Worm (Caenorhabditis elegans) whole organism, young adult: Measurements from ENCODE around the gene F59A6.2.

ENCODE experiments used
- B0019.2 ChIP-seq: fragments of 200-800 bp; sonication (Bioruptor generic); conservative IDR thresholded peaks from 2 replicates; pipeline ENCODE4 v1.3.6; 2022; ENCODE audit warnings: missing genetic modification reagents, missing genetic modification characterization, missing compliant biosample characterization
- C17E4.6 ChIP-seq: fragments of 200-800 bp; sonication (Bioruptor generic); IDR thresholded peaks from 2 replicates; pipeline ENCODE4 v1.3.6; 2022; ENCODE audit warnings: missing genetic modification reagents, missing genetic modification characterization, missing compliant biosample characterization
- D2030.7 ChIP-seq: fragments of 200-800 bp; sonication (Bioruptor generic); IDR thresholded peaks from 2 replicates; pipeline ENCODE4 v1.3.6; 2022; ENCODE audit warnings: missing genetic modification reagents, missing genetic modification characterization, missing compliant biosample characterization
- F10E7.11 ChIP-seq: sonication (generic microtip); optimal IDR thresholded peaks from 2 replicates; lab custom pipeline; 2017; ENCODE audit warnings: mild to moderate bottlenecking, missing genetic modification characterization, moderate library complexity, missing compliant biosample characterization
- F23B12.7 ChIP-seq: sonication (generic microtip); optimal IDR thresholded peaks from 2 replicates; lab custom pipeline; 2017; ENCODE audit warnings: missing genetic modification characterization, mild to moderate bottlenecking, missing compliant biosample characterization, antibody characterized with exemption, moderate library complexity; ENCODE audit not compliant: insufficient read depth
- F57C9.4 ChIP-seq: sonication (generic microtip); optimal IDR thresholded peaks from 2 replicates; lab custom pipeline; 2017; ENCODE audit warnings: mild to moderate bottlenecking, missing genetic modification characterization, missing compliant biosample characterization
- Y53F4B.3 ChIP-seq: fragments of 200-800 bp; sonication (Bioruptor generic); IDR thresholded peaks from 2 replicates; pipeline ENCODE4 v1.3.6; 2022; ENCODE audit warnings: missing genetic modification reagents, missing genetic modification characterization, missing compliant biosample characterization
- Y67H2A.10 ChIP-seq: fragments of 200-800 bp; sonication (Bioruptor generic); conservative IDR thresholded peaks from 2 replicates; pipeline ENCODE4 v1.3.6; 2022; ENCODE audit warnings: missing genetic modification reagents, missing genetic modification characterization, missing compliant biosample characterization
- akir-1 ChIP-seq: fragments of 200-800 bp; sonication (Bioruptor generic); optimal IDR thresholded peaks from 2 replicates; lab custom pipeline; 2018; ENCODE audit warnings: mild to moderate bottlenecking, missing genetic modification characterization, moderate library complexity, missing compliant biosample characterization
- aptf-3 ChIP-seq: fragments of 200-800 bp; sonication (Bioruptor generic); IDR thresholded peaks from 2 replicates; pipeline ENCODE4 v1.3.6; 2022; ENCODE audit warnings: missing genetic modification characterization, missing compliant biosample characterization
- attf-5 ChIP-seq: fragments of 200-800 bp; sonication (Bioruptor generic); optimal IDR thresholded peaks from 2 replicates; lab custom pipeline; 2018; ENCODE audit warnings: mild to moderate bottlenecking, missing genetic modification characterization, missing compliant biosample characterization
- cebp-1 ChIP-seq, 2 experiments: fragments of 200-800 bp in 1 of 2; sonication (Bioruptor generic) in 1 of 2; sonication (generic microtip) in 1 of 2; IDR thresholded peaks in 1 of 2; optimal IDR thresholded peaks in 1 of 2; 2 replicates each; pipeline versions ENCODE4 v1.3.6 to Lab custom; 2017 to 2022; ENCODE audit warnings: missing compliant biosample characterization in 2 of 2, missing genetic modification characterization in 2 of 2, mild to moderate bottlenecking in 1 of 2, missing genetic modification reagents in 1 of 2, moderate library complexity in 1 of 2
- ceh-79 ChIP-seq: sonication (generic microtip); optimal IDR thresholded peaks from 2 replicates; lab custom pipeline; 2017; ENCODE audit warnings: mild to moderate bottlenecking, missing genetic modification characterization, missing compliant biosample characterization
- dpff-1 ChIP-seq: sonication (generic microtip); optimal IDR thresholded peaks from 2 replicates; lab custom pipeline; 2017; ENCODE audit warnings: mild to moderate bottlenecking, missing genetic modification characterization, missing compliant biosample characterization
- dpl-1 ChIP-seq: fragments of 150-350 bp; optimal IDR thresholded peaks from 2 replicates; lab custom pipeline; 2014; ENCODE audit warnings: missing biosample characterization, missing genetic modification reagents, missing genetic modification characterization
- egl-44 ChIP-seq: fragments of 200-800 bp; sonication (Bioruptor generic); IDR thresholded peaks from 2 replicates; pipeline ENCODE4 v1.3.6; 2022; ENCODE audit warnings: missing genetic modification reagents, missing genetic modification characterization, missing compliant biosample characterization
- egrh-3 ChIP-seq: fragments of 200-800 bp; sonication (Bioruptor generic); IDR thresholded peaks from 2 replicates; pipeline ENCODE4 v1.3.6; 2022; ENCODE audit warnings: missing genetic modification reagents, missing genetic modification characterization, missing compliant biosample characterization
- ekl-4 ChIP-seq: fragments of 200-800 bp; sonication (Bioruptor generic); IDR thresholded peaks from 2 replicates; pipeline ENCODE4 v1.3.6; 2022; ENCODE audit warnings: missing genetic modification reagents, missing genetic modification characterization, missing compliant biosample characterization
- fkh-3 ChIP-seq: sonication (generic microtip); optimal IDR thresholded peaks from 2 replicates; lab custom pipeline; 2016; ENCODE audit warnings: mild to moderate bottlenecking, missing genetic modification characterization, missing compliant biosample characterization
- him-1 ChIP-seq: sonication (generic microtip); optimal IDR thresholded peaks from 2 replicates; lab custom pipeline; 2016; ENCODE audit warnings: missing genotype, missing genetic modification reagents, missing genetic modification characterization, missing compliant biosample characterization
- hmg-20 ChIP-seq: fragments of 200-800 bp; sonication (Bioruptor generic); IDR thresholded peaks from 2 replicates; pipeline ENCODE4 v1.3.6; 2022; ENCODE audit warnings: missing genetic modification reagents, missing genetic modification characterization, missing compliant biosample characterization
- hrde-1 ChIP-seq: sonication (generic microtip); optimal IDR thresholded peaks from 2 replicates; lab custom pipeline; 2016; ENCODE audit warnings: missing genetic modification characterization, mild to moderate bottlenecking, missing compliant biosample characterization, moderate library complexity, missing genotype, missing genetic modification reagents, borderline replicate concordance
- let-526 ChIP-seq: fragments of 200-800 bp; sonication (Bioruptor generic); IDR thresholded peaks from 2 replicates; pipeline ENCODE4 v1.3.6; 2022; ENCODE audit warnings: missing genetic modification reagents, missing genetic modification characterization, missing compliant biosample characterization
- lin-35 ChIP-seq, 3 experiments: fragments of 150-350 bp in 2 of 3; sonication (generic microtip) in 1 of 3; optimal IDR thresholded peaks; 2 replicates each; lab custom pipeline; 2014 to 2018; ENCODE audit warnings: missing biosample characterization in 3 of 3, missing genetic modification characterization in 3 of 3, missing genetic modification reagents in 3 of 3
- lsy-27 ChIP-seq: sonication (generic microtip); optimal IDR thresholded peaks from 2 replicates; lab custom pipeline; 2017; ENCODE audit warnings: missing genetic modification characterization, mild to moderate bottlenecking, missing compliant biosample characterization, antibody characterized with exemption, missing genotype, borderline replicate concordance; ENCODE audit not compliant: insufficient read depth
- mcd-1 ChIP-seq: fragments of 200-800 bp; sonication (Bioruptor generic); IDR thresholded peaks from 2 replicates; pipeline ENCODE4 v1.3.6; 2022; ENCODE audit warnings: missing genetic modification reagents, missing genetic modification characterization, missing compliant biosample characterization
- mes-4 ChIP-seq: sonication (generic microtip); optimal IDR thresholded peaks from 2 replicates; lab custom pipeline; 2016; ENCODE audit warnings: missing genotype, missing genetic modification characterization, missing compliant biosample characterization
- mxl-1 ChIP-seq: sonication (generic microtip); optimal IDR thresholded peaks from 2 replicates; lab custom pipeline; 2016; ENCODE audit warnings: missing genetic modification characterization, missing compliant biosample characterization
- nhr-120 ChIP-seq: fragments of 200-800 bp; sonication (Bioruptor generic); IDR thresholded peaks from 2 replicates; pipeline ENCODE4 v1.3.6; 2022; ENCODE audit warnings: missing genetic modification characterization, missing compliant biosample characterization
- nhr-179 ChIP-seq: sonication (generic microtip); optimal IDR thresholded peaks from 2 replicates; lab custom pipeline; 2016; ENCODE audit warnings: mild to moderate bottlenecking, missing genetic modification characterization, missing compliant biosample characterization
- nhr-80 ChIP-seq: sonication (generic microtip); optimal IDR thresholded peaks from 2 replicates; lab custom pipeline; 2016; ENCODE audit warnings: missing genetic modification characterization, missing compliant biosample characterization
- rcor-1 ChIP-seq: fragments of 200-800 bp; sonication (Bioruptor generic); IDR thresholded peaks from 2 replicates; pipeline ENCODE4 v1.3.6; 2022; ENCODE audit warnings: missing genetic modification reagents, missing genetic modification characterization, missing compliant biosample characterization
- rec-8 ChIP-seq, 2 experiments: sonication (generic microtip); optimal IDR thresholded peaks; 2 replicates each; lab custom pipeline; 2016; ENCODE audit warnings: mild to moderate bottlenecking in 2 of 2, missing genetic modification characterization in 2 of 2, missing genetic modification reagents in 2 of 2, missing genotype in 2 of 2, missing biosample characterization in 1 of 2, missing compliant biosample characterization in 1 of 2, moderate library complexity in 1 of 2
- rpc-1 ChIP-seq, 2 experiments: fragments of 150-350 bp in 1 of 2; sonication (generic microtip) in 1 of 2; optimal IDR thresholded peaks; 2 replicates each; lab custom pipeline; 2014 to 2018; ENCODE audit warnings: missing biosample characterization in 1 of 2, missing genetic modification characterization in 1 of 2, missing genetic modification reagents in 1 of 2, missing genotype in 1 of 2
- somi-1 ChIP-seq: fragments of 200-800 bp; sonication (Bioruptor generic); optimal IDR thresholded peaks from 2 replicates; lab custom pipeline; 2018; ENCODE audit warnings: mild to moderate bottlenecking, missing genetic modification characterization, missing compliant biosample characterization
- tbp1 ChIP-seq: fragments of 200-800 bp; sonication (Bioruptor generic); optimal IDR thresholded peaks from 2 replicates; lab custom pipeline; 2018; ENCODE audit warnings: mild to moderate bottlenecking, missing genetic modification characterization, missing compliant biosample characterization
- unc-130 ChIP-seq: sonication (generic microtip); optimal IDR thresholded peaks from 2 replicates; lab custom pipeline; 2016; ENCODE audit warnings: missing genetic modification reagents, missing genetic modification characterization, missing compliant biosample characterization
- zim-3 ChIP-seq: sonication (generic microtip); optimal IDR thresholded peaks from 2 replicates; lab custom pipeline; 2017; ENCODE audit warnings: mild to moderate bottlenecking, missing genetic modification characterization, moderate library complexity, missing compliant biosample characterization
- ztf-18 ChIP-seq: sonication (generic microtip); optimal IDR thresholded peaks from 2 replicates; lab custom pipeline; 2016; ENCODE audit warnings: missing genotype, mild to moderate bottlenecking, missing genetic modification characterization, missing compliant biosample characterization
- ztf-22 ChIP-seq: fragments of 200-800 bp; sonication (Bioruptor generic); optimal IDR thresholded peaks from 2 replicates; lab custom pipeline; 2018; ENCODE audit warnings: mild to moderate bottlenecking, missing genetic modification characterization, moderate library complexity, missing compliant biosample characterization
- ztf-25 ChIP-seq: fragments of 200-800 bp; sonication (Bioruptor generic); IDR thresholded peaks from 2 replicates; pipeline ENCODE4 v1.3.6; 2022; ENCODE audit warnings: missing genetic modification reagents, missing genetic modification characterization, missing compliant biosample characterization

F59A6.2 gene

ce11 chrII:5020513-5021081 is 6.1 kb downstream of the F59A6.2 start:
- peak; percentile 12 for TF ChIP-seq nhr-80
- TF ChIP-seq Y53F4B.3 (GFP tag; lab: Robert Waterston, UW): no peak
- 0 out of 2 replicates have a peak, but pooled peaks have one; percentile 23 for TF ChIP-seq let-526 (GFP tag; lab: Robert Waterston, UW)

ce11 chrII:5021518-5021917 is 7.0 kb downstream of the F59A6.2 start:
- TF ChIP-seq ztf-22 (no peak), somi-1 (GFP tag; lab: Kevin White, UChicago) (no peak), rcor-1 (GFP tag; lab: Robert Waterston, UW) (no peak), nhr-120 (GFP tag; lab: Robert Waterston, UW) (no peak), tbp1 (no peak), dpl-1 (no peak), unc-130 (GFP tag; lab: Kevin White, UChicago) (no peak), ekl-4 (GFP tag; lab: Robert Waterston, UW) (no peak), mcd-1 (GFP tag; lab: Robert Waterston, UW) (no peak), dpff-1 (no peak), lin-35 (GFP tag; optimal IDR thresholded peaks at IDR 0.05; lab: Kevin White, UChicago) (no peak), egl-44 (GFP tag; lab: Robert Waterston, UW) (no peak), F10E7.11 (tag; lab: Kevin White, UChicago) (no peak)

ce11 chrII:5022381-5022855 is 7.9 kb downstream of the F59A6.2 start, which contains the start of the genes nsy-1 and F59A6.13:
Gene nsy-1 (plus strand): TSS chrII:5022757.
Gene F59A6.13 (plus strand): TSS chrII:5022805.
- TF ChIP-seq nhr-80 (peak; percentile 59), Y67H2A.10 (GFP tag; lab: Robert Waterston, UW) (no peak), F10E7.11 (tag; lab: Kevin White, UChicago) (no peak), ztf-18 (no peak)

- TF ChIP-seq somi-1 (GFP tag; lab: Kevin White, UChicago): no peak
- no peak for TF ChIP-seq hrde-1
- TF ChIP-seq nhr-179 (tag; lab: Kevin White, UChicago): no peak
- TF ChIP-seq hmg-20 (GFP tag; lab: Robert Waterston, UW): no peak
- no peak for TF ChIP-seq mes-4 (tag; lab: Kevin White, UChicago)
- no peak for TF ChIP-seq rpc-1 (optimal IDR thresholded peaks at IDR 0.05; lab: Kevin White, UChicago)
- TF ChIP-seq rpc-1 (tag; optimal IDR thresholded peaks at IDR 0.05; lab: Kevin White, UChicago): no peak
- TF ChIP-seq B0019.2 (GFP tag; lab: Robert Waterston, UW): no peak
- no peak for TF ChIP-seq ceh-79 (tag; lab: Kevin White, UChicago)
- no peak for TF ChIP-seq D2030.7 (GFP tag; lab: Robert Waterston, UW)
- TF ChIP-seq lsy-27 (tag; lab: Kevin White, UChicago): no peak
- no peak for TF ChIP-seq him-1 (tag; lab: Kevin White, UChicago)
- no peak for TF ChIP-seq ztf-18
- TF ChIP-seq mxl-1 (tag; lab: Kevin White, UChicago): no peak
- TF ChIP-seq rec-8 (tag; optimal IDR thresholded peaks at IDR 0.05; lab: Kevin White, UChicago): no peak
- TF ChIP-seq akir-1: no peak
Observed at ce11 chrII:5027952-5028351, 13.5 kb downstream of the F59A6.2 start.

- TF ChIP-seq egrh-3 (no peak), F23B12.7 (tag; lab: Kevin White, UChicago) (no peak), fkh-3 (no peak), attf-5 (GFP tag; lab: Kevin White, UChicago) (no peak), ztf-25 (no peak), zim-3 (tag; lab: Kevin White, UChicago) (no peak), F57C9.4 (no peak), aptf-3 (GFP tag; lab: Robert Waterston, UW) (no peak), C17E4.6 (no peak), cebp-1 (GFP tag; IDR thresholded peaks at IDR 0.05; lab: Robert Waterston, UW) (no peak), cebp-1 (tag; optimal IDR thresholded peaks at IDR 0.05; lab: Kevin White, UChicago) (no peak)
Observed at ce11 chrII:5031612-5032011, 17.1 kb downstream of the F59A6.2 start, which contains the start of gene wdr-83. Gene wdr-83 (minus strand): TSS chrII:5031712.
